Worm (Caenorhabditis elegans) whole organism, young adult: ENCODE results near the gene npr-36.

Experiments
- F57C9.4 ChIP-seq: sonication (generic microtip); optimal IDR thresholded peaks from 2 replicates; lab custom pipeline; 2017; ENCODE audit warnings: mild to moderate bottlenecking, missing genetic modification characterization, missing compliant biosample characterization
- hlh-12 ChIP-seq: sonication (generic microtip); optimal IDR thresholded peaks from 2 replicates; lab custom pipeline; 2016; ENCODE audit warnings: missing genetic modification characterization, missing compliant biosample characterization
- repo-1 ChIP-seq: sonication (generic microtip); optimal IDR thresholded peaks from 2 replicates; lab custom pipeline; 2017; ENCODE audit warnings: mild to moderate bottlenecking, missing genetic modification characterization, missing compliant biosample characterization
- snpc-1.3 ChIP-seq: sonication (generic microtip); optimal IDR thresholded peaks from 2 replicates; lab custom pipeline; 2017; ENCODE audit warnings: missing genetic modification characterization, mild to moderate bottlenecking, missing compliant biosample characterization, antibody characterized with exemption, moderate library complexity, missing genotype, missing genetic modification reagents; ENCODE audit not compliant: insufficient read depth
- snpc-4 ChIP-seq, 5 experiments: fragments of 150-350 bp in 1 of 5; sonication (generic microtip) in 4 of 5; optimal IDR thresholded peaks; 2 replicates each; lab custom pipeline; 2014 to 2018; ENCODE audit warnings: missing genetic modification characterization in 5 of 5, missing biosample characterization in 3 of 5, antibody characterized with exemption in 2 of 5, mild to moderate bottlenecking in 2 of 5, missing compliant biosample characterization in 2 of 5, missing genotype in 2 of 5, moderate library complexity in 2 of 5, missing genetic modification reagents in 1 of 5
- unc-130 ChIP-seq: sonication (generic microtip); optimal IDR thresholded peaks from 2 replicates; lab custom pipeline; 2016; ENCODE audit warnings: missing genetic modification reagents, missing genetic modification characterization, missing compliant biosample characterization
- unc-62 ChIP-seq: fragments of 150-350 bp; optimal IDR thresholded peaks from 2 replicates; lab custom pipeline; 2014; ENCODE audit warnings: missing biosample characterization, missing genetic modification reagents, missing genetic modification characterization

- TF ChIP-seq repo-1 (tag; lab: Kevin White, UChicago) (no peak), snpc-4 (GFP tag; optimal IDR thresholded peaks at IDR 0.05; lab: Kevin White, UChicago) (no peak), snpc-4 (tag; optimal IDR thresholded peaks at IDR 0.05; lab: Kevin White, UChicago) (no peak), F57C9.4 (no peak), unc-62 (GFP tag; lab: Kevin White, UChicago) (no peak), snpc-1.3 (no peak), hlh-12 (no peak), unc-130 (GFP tag; lab: Kevin White, UChicago) (no peak)
These were observed 3.0 kb downstream of the npr-36 start, which contains the start of gene F10D7.11 for ce11 chrX:17362529-17362928.
